Worm (Caenorhabditis elegans): ENCODE data around the gene ubh-3.

ubh-3 gene

DNA sequence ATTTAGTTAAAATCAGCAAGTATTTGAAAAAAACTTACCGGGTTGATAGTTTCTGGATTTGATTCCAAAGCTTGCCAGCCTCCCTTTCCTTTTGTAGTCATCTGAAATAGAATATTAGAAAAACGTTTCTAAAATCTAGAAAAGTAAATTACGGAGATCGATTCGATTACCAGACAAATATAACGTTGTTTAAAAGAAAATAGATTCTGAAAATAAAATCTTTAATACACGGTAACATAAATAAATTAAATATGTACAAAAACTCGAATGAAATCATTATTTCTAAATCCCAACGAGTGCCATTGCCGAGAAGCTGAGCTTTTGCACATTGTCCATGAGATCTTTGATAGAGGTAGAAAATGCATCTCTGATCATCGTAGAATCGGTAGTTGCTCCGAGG lies at the start of gene ubh-3:
ubh-3 (minus strand) TSS at position 101 of the 400 bp plus-strand sequence.
- TF ChIP-seq F13C5.2 (tag; optimal IDR thresholded peaks at IDR 0.05) (no peak), ama-1 (optimal IDR thresholded peaks at IDR 0.05) (no peak), sea-1 (GFP tag; conservative IDR thresholded peaks at IDR 0.05) (no peak), hmbx-1 (tag; optimal IDR thresholded peaks at IDR 0.05) (no peak), aly-1 (tag; optimal IDR thresholded peaks at IDR 0.05) (no peak), hnd-1 (tag; optimal IDR thresholded peaks at IDR 0.05) (no peak), flt-1 (GFP tag; IDR thresholded peaks at IDR 0.05) (no peak), scrt-1 (GFP tag; IDR thresholded peaks at IDR 0.05) (no peak), tra-4 (tag; optimal IDR thresholded peaks at IDR 0.05) (no peak), tbx-11 (GFP tag; IDR thresholded peaks at IDR 0.05) (no peak)

DNA sequence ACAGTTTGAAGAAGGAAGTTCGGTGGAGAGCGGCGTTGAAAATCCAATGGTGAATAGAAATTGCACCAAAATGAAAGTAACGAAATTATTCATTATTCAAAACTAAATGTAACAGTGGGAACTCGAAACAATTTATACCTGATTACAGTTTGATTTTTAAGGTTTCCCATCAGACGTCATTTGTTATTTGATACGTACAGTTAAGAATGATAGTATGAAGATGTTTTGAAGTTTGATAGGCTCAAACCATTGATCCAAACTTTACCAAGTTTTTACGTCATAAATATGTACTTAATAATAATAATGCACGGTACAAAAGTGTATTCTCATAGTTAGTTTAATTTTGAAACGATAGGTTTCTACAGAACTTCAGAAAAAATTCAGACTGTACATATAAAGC lies 49.5 kb upstream of the ubh-3 start, which contains the start of gene spp-20:
spp-20 (minus strand) TSS at position 101 of the 400 bp plus-strand sequence.
- TF ChIP-seq tra-4 (tag; optimal IDR thresholded peaks at IDR 0.05) (no peak), hnd-1 (tag; optimal IDR thresholded peaks at IDR 0.05) (no peak), scrt-1 (GFP tag; IDR thresholded peaks at IDR 0.05) (no peak), ets-7 (tag; optimal IDR thresholded peaks at IDR 0.05) (no peak), hmbx-1 (tag; optimal IDR thresholded peaks at IDR 0.05) (no peak), B0310.2 (tag; optimal IDR thresholded peaks at IDR 0.05) (no peak), tbx-11 (GFP tag; IDR thresholded peaks at IDR 0.05) (no peak), flt-1 (GFP tag; IDR thresholded peaks at IDR 0.05) (no peak), aly-1 (tag; optimal IDR thresholded peaks at IDR 0.05) (no peak), tbx-37 (GFP tag; conservative IDR thresholded peaks at IDR 0.05) (no peak), ama-1 (optimal IDR thresholded peaks at IDR 0.05) (no peak)

DNA sequence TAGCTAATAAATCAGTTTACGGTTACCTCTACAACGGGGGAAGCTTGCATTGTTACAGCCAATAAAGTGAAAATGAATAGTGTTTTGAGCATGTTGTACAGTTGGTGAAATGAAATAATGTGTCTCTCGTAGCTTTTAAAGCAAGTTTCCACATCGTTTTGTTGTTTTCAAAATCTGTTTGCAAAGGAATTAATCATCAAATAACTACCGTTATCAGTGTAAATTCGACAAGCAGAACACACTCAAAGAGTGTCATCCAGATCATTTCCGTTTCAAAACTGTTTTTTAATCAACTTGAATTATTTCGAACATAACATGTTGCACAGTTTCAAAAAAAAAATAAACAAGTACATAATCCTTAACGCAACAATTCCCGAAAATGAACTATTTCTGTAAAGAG lies 48.4 kb upstream of the ubh-3 start, which contains the start of gene spp-27:
spp-27 (minus strand) TSS at position 101 of the 400 bp plus-strand sequence.
- TF ChIP-seq F13C5.2 (tag; optimal IDR thresholded peaks at IDR 0.05): no peak
- TF ChIP-seq ets-7 (tag; optimal IDR thresholded peaks at IDR 0.05): no peak
- no peak for TF ChIP-seq hmbx-1 (tag; optimal IDR thresholded peaks at IDR 0.05)
- no peak for TF ChIP-seq hmg-4 (GFP tag; optimal IDR thresholded peaks at IDR 0.05)
- no peak for TF ChIP-seq scrt-1 (GFP tag; IDR thresholded peaks at IDR 0.05)
- no peak for TF ChIP-seq hnd-1 (tag; optimal IDR thresholded peaks at IDR 0.05)
- TF ChIP-seq tra-4 (tag; optimal IDR thresholded peaks at IDR 0.05): no peak
- TF ChIP-seq ceh-36 (tag; optimal IDR thresholded peaks at IDR 0.05): no peak
- no peak for TF ChIP-seq pes-1 (GFP tag; IDR thresholded peaks at IDR 0.05)
- TF ChIP-seq tbx-37 (GFP tag; conservative IDR thresholded peaks at IDR 0.05): no peak
- TF ChIP-seq flt-1 (GFP tag; IDR thresholded peaks at IDR 0.05): no peak
- TF ChIP-seq ceh-13 (GFP tag; optimal IDR thresholded peaks at IDR 0.05): no peak
- TF ChIP-seq aly-1 (tag; optimal IDR thresholded peaks at IDR 0.05): no peak
- no peak for TF ChIP-seq ama-1 (optimal IDR thresholded peaks at IDR 0.05)
- no peak for TF ChIP-seq sea-1 (GFP tag; conservative IDR thresholded peaks at IDR 0.05)
- TF ChIP-seq tbx-11 (GFP tag; IDR thresholded peaks at IDR 0.05): no peak
- TF ChIP-seq B0310.2 (tag; optimal IDR thresholded peaks at IDR 0.05): no peak

DNA sequence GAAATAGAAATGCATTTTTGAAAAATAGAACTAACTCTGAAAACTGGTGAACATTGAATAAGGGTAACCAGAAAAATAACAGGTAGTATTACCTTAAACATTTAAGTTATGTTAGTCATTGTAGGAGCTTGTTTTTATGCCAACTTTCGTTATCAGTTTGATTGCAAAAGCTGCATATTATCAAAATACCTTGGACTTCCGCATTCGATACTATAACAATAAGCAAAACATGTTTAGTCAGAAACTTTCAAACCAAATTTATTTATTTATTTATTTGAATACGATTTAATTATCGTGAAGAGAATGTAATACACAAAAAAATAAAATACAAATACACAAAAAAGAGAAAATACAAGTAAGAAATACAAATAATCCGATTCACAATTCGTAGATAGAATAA lies 45.7 kb upstream of the ubh-3 start, which contains the start of gene K04A8.19:
K04A8.19 (minus strand) TSS at position 101 of the 400 bp plus-strand sequence.
- TF ChIP-seq ama-1 (optimal IDR thresholded peaks at IDR 0.05) (no peak), sea-1 (GFP tag; conservative IDR thresholded peaks at IDR 0.05) (no peak), hmg-4 (GFP tag; optimal IDR thresholded peaks at IDR 0.05) (no peak), scrt-1 (GFP tag; IDR thresholded peaks at IDR 0.05) (no peak), B0310.2 (tag; optimal IDR thresholded peaks at IDR 0.05) (no peak), pes-1 (GFP tag; IDR thresholded peaks at IDR 0.05) (no peak), tbx-37 (GFP tag; conservative IDR thresholded peaks at IDR 0.05) (no peak), hmbx-1 (tag; optimal IDR thresholded peaks at IDR 0.05) (no peak), ceh-13 (GFP tag; optimal IDR thresholded peaks at IDR 0.05) (no peak), aly-1 (tag; optimal IDR thresholded peaks at IDR 0.05) (no peak), ceh-36 (tag; optimal IDR thresholded peaks at IDR 0.05) (no peak), tbx-11 (GFP tag; IDR thresholded peaks at IDR 0.05) (no peak), hnd-1 (tag; optimal IDR thresholded peaks at IDR 0.05) (no peak), tra-4 (tag; optimal IDR thresholded peaks at IDR 0.05) (no peak), flt-1 (GFP tag; IDR thresholded peaks at IDR 0.05) (no peak)

DNA sequence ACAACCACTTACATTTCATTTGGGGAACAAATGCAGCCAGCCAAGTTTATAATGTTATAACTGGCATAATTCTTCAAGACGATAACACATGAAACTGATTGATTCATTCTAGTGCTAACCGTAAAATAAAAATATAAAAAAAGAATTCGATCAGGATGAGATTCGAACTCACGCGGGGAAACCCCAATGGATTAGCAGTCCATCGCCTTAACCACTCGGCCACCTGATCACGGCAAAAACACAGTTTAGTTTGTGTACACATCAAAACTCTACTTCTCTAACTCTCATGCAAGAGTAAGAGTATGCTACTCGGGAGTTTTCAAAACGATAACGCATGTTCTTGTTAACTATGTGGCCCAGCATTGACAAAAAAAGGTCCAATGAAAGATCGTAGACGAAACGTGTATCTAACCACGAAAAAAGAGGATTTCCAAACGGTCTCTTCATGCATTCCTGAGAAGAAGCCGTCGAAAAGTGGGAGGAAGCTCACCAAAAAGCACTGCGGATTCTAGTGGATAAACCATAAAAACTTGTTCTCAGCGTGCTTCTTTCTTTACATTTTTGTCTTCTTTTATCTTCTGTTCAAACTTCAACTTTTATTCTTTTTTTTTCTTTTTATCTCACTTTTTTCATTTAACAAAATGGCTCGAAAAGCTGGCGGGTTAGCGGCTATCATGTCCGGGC lies 43.2 kb upstream of the ubh-3 start, which contains the start of gene twk-10:
twk-10 (plus strand) TSS at position 634 of the 684 bp plus-strand sequence.
- TF ChIP-seq ceh-36 (tag; optimal IDR thresholded peaks at IDR 0.05) (peak; percentile 23), tbx-37 (GFP tag; conservative IDR thresholded peaks at IDR 0.05) (0 out of 2 replicates have a peak, but pooled peaks have one; percentile 39), scrt-1 (GFP tag; IDR thresholded peaks at IDR 0.05) (peak; percentile 62; the same call in 1 of the 2 replicates), F13C5.2 (tag; optimal IDR thresholded peaks at IDR 0.05) (no peak), tbx-11 (GFP tag; IDR thresholded peaks at IDR 0.05) (no peak), flt-1 (GFP tag; IDR thresholded peaks at IDR 0.05) (peak; percentile 48)

DNA sequence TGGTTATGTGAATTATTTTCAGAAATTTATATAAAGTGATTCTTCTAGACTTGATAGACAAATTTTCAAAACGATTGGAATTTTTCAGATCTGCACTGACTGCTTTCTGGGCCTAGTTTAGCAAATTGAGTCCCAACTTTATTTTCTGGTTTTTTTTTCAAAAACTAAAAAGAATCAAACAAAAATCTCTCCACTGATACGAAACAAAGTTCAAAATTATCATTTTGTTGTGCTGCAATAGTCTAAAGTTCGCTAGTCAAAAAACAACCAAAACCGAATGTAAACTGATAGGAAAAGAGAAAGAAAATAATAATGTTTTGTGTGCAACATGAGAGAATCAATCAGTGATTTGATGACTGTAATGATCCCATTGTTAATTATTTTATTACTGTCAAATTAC lies 41.3 kb upstream of the ubh-3 start, which contains the start of gene lipl-4:
lipl-4 (plus strand) TSS at position 301 of the 400 bp plus-strand sequence.
- no peak for TF ChIP-seq hnd-1 (tag; optimal IDR thresholded peaks at IDR 0.05)
- no peak for TF ChIP-seq aly-1 (tag; optimal IDR thresholded peaks at IDR 0.05)
- no peak for TF ChIP-seq tra-4 (tag; optimal IDR thresholded peaks at IDR 0.05)

DNA sequence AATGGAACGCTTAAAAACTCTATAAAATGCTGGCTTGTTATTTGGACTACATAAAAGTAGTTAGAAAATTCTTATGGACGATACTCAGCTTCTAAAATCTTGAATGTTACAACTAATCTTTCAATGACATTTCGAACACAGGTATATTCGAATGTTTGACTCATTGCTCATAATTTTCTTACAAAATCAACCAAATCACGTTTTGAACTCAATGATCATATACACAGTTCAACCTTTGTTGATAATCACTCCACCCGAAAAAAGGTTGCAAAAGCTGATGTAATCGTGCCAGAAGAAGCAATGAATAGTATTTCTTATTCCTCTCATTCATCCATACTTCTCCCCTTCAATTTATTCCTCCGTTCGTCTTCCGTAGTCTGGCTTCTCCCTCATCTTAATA lies 40.5 kb upstream of the ubh-3 start, which contains the start of gene K04A8.20:
K04A8.20 (plus strand) TSS at position 301 of the 400 bp plus-strand sequence.
- TF ChIP-seq flt-1 (GFP tag; IDR thresholded peaks at IDR 0.05) (no peak), tbx-11 (GFP tag; IDR thresholded peaks at IDR 0.05) (no peak), F13C5.2 (tag; optimal IDR thresholded peaks at IDR 0.05) (no peak), tra-4 (tag; optimal IDR thresholded peaks at IDR 0.05) (no peak), aly-1 (tag; optimal IDR thresholded peaks at IDR 0.05) (no peak), ama-1 (optimal IDR thresholded peaks at IDR 0.05) (no peak), pes-1 (GFP tag; IDR thresholded peaks at IDR 0.05) (no peak), hmg-4 (GFP tag; optimal IDR thresholded peaks at IDR 0.05) (no peak), B0310.2 (tag; optimal IDR thresholded peaks at IDR 0.05) (no peak), sea-1 (GFP tag; conservative IDR thresholded peaks at IDR 0.05) (no peak), scrt-1 (GFP tag; IDR thresholded peaks at IDR 0.05) (no peak), tbx-37 (GFP tag; conservative IDR thresholded peaks at IDR 0.05) (no peak)
